Worm (Caenorhabditis elegans) whole organism, L3 larva: ENCODE measurements around the gene daf-5.

Source experiments
- ama-1 ChIP-seq: fragments of 150-350 bp; optimal IDR thresholded peaks from 2 replicates; lab custom pipeline; 2018
- fkh-10 ChIP-seq: sonication (generic microtip); optimal IDR thresholded peaks from 2 replicates; lab custom pipeline; 2017; ENCODE audit warnings: missing biosample characterization, missing genetic modification reagents, missing genetic modification characterization
- fos-1 ChIP-seq: fragments of 150-350 bp; optimal IDR thresholded peaks from 2 replicates; lab custom pipeline; 2014; ENCODE audit warnings: missing biosample characterization, missing genetic modification characterization
- nhr-12 ChIP-seq: fragments of 150-350 bp; optimal IDR thresholded peaks from 2 replicates; lab custom pipeline; 2014; ENCODE audit warnings: missing biosample characterization, missing genetic modification characterization
- nhr-237 ChIP-seq: fragments of 150-350 bp; optimal IDR thresholded peaks from 2 replicates; lab custom pipeline; 2014; ENCODE audit warnings: missing biosample characterization, missing genetic modification characterization
- nhr-28 ChIP-seq: fragments of 150-350 bp; optimal IDR thresholded peaks from 2 replicates; lab custom pipeline; 2014; ENCODE audit warnings: missing biosample characterization, missing genetic modification characterization
- nhr-77 ChIP-seq: fragments of 150-350 bp; optimal IDR thresholded peaks from 2 replicates; lab custom pipeline; 2014; ENCODE audit warnings: missing biosample characterization, missing genetic modification characterization
- skn-1 ChIP-seq: fragments of 150-350 bp; optimal IDR thresholded peaks from 2 replicates; lab custom pipeline; 2014; ENCODE audit warnings: missing biosample characterization, missing genetic modification characterization
- zag-1 ChIP-seq: fragments of 150-350 bp; optimal IDR thresholded peaks from 2 replicates; lab custom pipeline; 2014; ENCODE audit warnings: missing biosample characterization, missing genetic modification characterization

- TF ChIP-seq skn-1 (tag; lab: Kevin White, UChicago) (no peak), nhr-77 (no peak), fos-1 (no peak), zag-1 (tag; lab: Kevin White, UChicago) (no peak), nhr-237 (no peak), nhr-28 (tag; lab: Kevin White, UChicago) (no peak), nhr-12 (no peak), ama-1 (lab: Kevin White, UChicago) (no peak), fkh-10 (GFP tag; lab: Kevin White, UChicago) (no peak)
Measured at ce11 chrII:14018887-14019286, 33.2 kb downstream of the daf-5 start.
